Worm (Caenorhabditis elegans) whole organism, late embryonic: Measurements from ENCODE around the gene F49F1.4.

Source experiments
- C38D4.7 ChIP-seq: fragments of 200-800 bp; sonication (Bioruptor generic); optimal IDR thresholded peaks from 2 replicates; lab custom pipeline; 2018; ENCODE audit warnings: mild to moderate bottlenecking, missing genetic modification characterization, moderate library complexity, missing compliant biosample characterization
- F13H6.1 ChIP-seq: sonication (generic microtip); optimal IDR thresholded peaks from 2 replicates; lab custom pipeline; 2016; ENCODE audit warnings: missing genetic modification characterization, missing compliant biosample characterization
- Y22D7AL.16 ChIP-seq: sonication (generic microtip); optimal IDR thresholded peaks from 2 replicates; lab custom pipeline; 2016; ENCODE audit warnings: missing genetic modification characterization, missing compliant biosample characterization
- dmd-4 ChIP-seq: sonication (generic microtip); optimal IDR thresholded peaks from 2 replicates; lab custom pipeline; 2016; ENCODE audit warnings: borderline replicate concordance, missing genetic modification characterization, missing compliant biosample characterization
- hlh-30 ChIP-seq: sonication (generic microtip); optimal IDR thresholded peaks from 2 replicates; lab custom pipeline; 2017; ENCODE audit warnings: antibody characterized with exemption, missing genetic modification characterization, missing compliant biosample characterization; ENCODE audit not compliant: insufficient read depth
- lin-11 ChIP-seq: fragments of 200-800 bp; sonication (Bioruptor generic); optimal IDR thresholded peaks from 2 replicates; lab custom pipeline; 2018; ENCODE audit warnings: mild to moderate bottlenecking, missing genetic modification characterization, missing compliant biosample characterization
- pat-9 ChIP-seq: fragments of 200-800 bp; sonication (Bioruptor generic); optimal IDR thresholded peaks from 2 replicates; lab custom pipeline; 2018; ENCODE audit warnings: mild to moderate bottlenecking, missing genetic modification characterization, moderate library complexity, missing compliant biosample characterization
- pax-1 ChIP-seq: fragments of 150-350 bp; optimal IDR thresholded peaks from 2 replicates; lab custom pipeline; 2014; ENCODE audit warnings: missing biosample characterization, missing genetic modification characterization
- sdc-2 ChIP-seq: sonication (generic microtip); optimal IDR thresholded peaks from 2 replicates; lab custom pipeline; 2016; ENCODE audit warnings: missing genotype, missing genetic modification characterization, missing compliant biosample characterization
- tbx-2 ChIP-seq: sonication (generic microtip); optimal IDR thresholded peaks from 2 replicates; lab custom pipeline; 2016; ENCODE audit warnings: missing genetic modification characterization, missing compliant biosample characterization

DNA sequence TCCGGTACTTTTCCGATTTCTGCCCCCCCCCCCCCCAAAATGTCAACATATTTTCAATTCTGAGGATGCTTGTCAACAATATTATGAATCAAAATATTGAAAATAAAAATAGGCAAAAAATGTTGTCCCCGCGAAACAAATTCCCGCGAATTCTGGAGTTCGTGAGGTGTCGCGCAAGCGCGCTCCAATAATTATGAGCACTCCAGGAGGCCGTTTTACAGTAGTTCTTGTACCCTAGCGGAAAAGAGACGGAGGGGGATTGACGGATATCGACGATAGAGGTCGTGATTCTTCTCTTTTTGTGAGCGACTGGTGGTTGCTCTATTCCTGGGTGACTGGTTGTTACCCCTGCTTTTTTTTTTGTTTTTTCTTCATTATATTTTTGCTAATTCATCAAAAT is 44.7 kb downstream of the F49F1.4 start:
- no peak for TF ChIP-seq sdc-2 (tag; lab: Kevin White, UChicago)
- TF ChIP-seq pat-9 (tag; lab: Kevin White, UChicago): no peak
- TF ChIP-seq tbx-2 (tag; lab: Kevin White, UChicago): peak; percentile 58
- TF ChIP-seq dmd-4 (tag; lab: Kevin White, UChicago): no peak
- no peak for TF ChIP-seq C38D4.7 (GFP tag; lab: Kevin White, UChicago)
- no peak for TF ChIP-seq lin-11 (tag; lab: Kevin White, UChicago)
- no peak for TF ChIP-seq pax-1 (tag; lab: Kevin White, UChicago)
- no peak for TF ChIP-seq F13H6.1
- no peak for TF ChIP-seq Y22D7AL.16 (tag; lab: Kevin White, UChicago)
- TF ChIP-seq hlh-30 (tag; lab: Kevin White, UChicago): no peak
